Fruit fly (Drosophila melanogaster): ENCODE results near the gene CG17292.
A peak's percentile ranks its signal among the peaks of the same experiment; 100 is the strongest.

CG17292 gene

DNA sequence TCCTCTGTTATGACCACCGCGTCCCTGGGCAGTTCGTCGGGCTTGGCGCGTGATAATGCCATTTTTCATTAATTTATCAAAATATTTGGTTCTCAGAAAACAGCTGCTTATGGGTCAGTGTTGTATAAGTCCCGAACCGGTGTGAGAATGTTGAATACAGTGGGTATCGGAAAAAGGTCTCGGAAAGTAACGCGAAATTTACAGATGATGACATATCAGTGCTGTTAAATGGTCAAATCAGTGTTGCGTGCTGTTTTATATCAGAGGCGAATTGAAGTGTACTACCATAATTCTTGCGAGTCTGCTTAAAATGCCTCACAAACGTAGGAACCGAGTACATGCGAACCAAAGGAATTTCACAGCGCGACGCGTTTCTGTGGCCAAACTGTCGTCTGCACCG lies 12.4 kb downstream of the CG17292 start, which contains the start of the genes CG13392 and Rcd4 (continued):
- TF ChIP-seq crol (GFP tag; IDR thresholded peaks at IDR 0.05) (no peak), Ptx1 (GFP tag; IDR thresholded peaks at IDR 0.05) (peak; percentile 62), vvl (GFP tag; IDR thresholded peaks at IDR 0.05) (peak; percentile 87), CG13424 (tag; optimal IDR thresholded peaks at IDR 0.05) (peak; percentile 26), CG12299 (tag; optimal IDR thresholded peaks at IDR 0.05) (peak; percentile 41), CG15696 (tag; optimal IDR thresholded peaks at IDR 0.05) (no peak), Abd-B (GFP tag; optimal IDR thresholded peaks at IDR 0.05) (no peak), tgo (GFP tag; IDR thresholded peaks at IDR 0.05) (0 out of 3 replicates have a peak, but pooled peaks have one; percentile 20), Sry-β (GFP tag; optimal IDR thresholded peaks at IDR 0.05) (peak; percentile 42), CG7556 (GFP tag; optimal IDR thresholded peaks at IDR 0.05) (peak; percentile 59), CG3838 (GFP tag; optimal IDR thresholded peaks at IDR 0.05) (no peak), Antp (GFP tag; optimal IDR thresholded peaks at IDR 0.05) (peak; percentile 85), sim (GFP tag; IDR thresholded peaks at IDR 0.05) (no peak), CG34376 (GFP tag; optimal IDR thresholded peaks at IDR 0.05) (peak; percentile 66), NFAT (GFP tag; IDR thresholded peaks at IDR 0.05) (peak; percentile 82), CG15073 (GFP tag; optimal IDR thresholded peaks at IDR 0.05) (no peak), bbx (GFP tag; IDR thresholded peaks at IDR 0.05; ENCODE audit: partially characterized antibody) (peak; percentile 79), CG17829 (tag; optimal IDR thresholded peaks at IDR 0.05) (peak; percentile 70), Adf1 (GFP tag; IDR thresholded peaks at IDR 0.05) (no peak; the same call in 1 of the 2 replicates), CG5180 (GFP tag; optimal IDR thresholded peaks at IDR 0.05) (no peak), twi (tag; optimal IDR thresholded peaks at IDR 0.05) (peak; percentile 40), wdn (GFP tag; IDR thresholded peaks at IDR 0.05) (peak; percentile 51; the same call in 1 of the 2 replicates), onecut (GFP tag; IDR thresholded peaks at IDR 0.05) (peak; percentile 49; the same call in 1 of the 2 replicates), Myb (GFP tag; optimal IDR thresholded peaks at IDR 0.05) (peak; percentile 77), sr (GFP tag; IDR thresholded peaks at IDR 0.05) (no peak), CG10321 (GFP tag; IDR thresholded peaks at IDR 0.05) (no peak), CG2202 (tag; optimal IDR thresholded peaks at IDR 0.05) (peak; percentile 18), Fer2 (tag; optimal IDR thresholded peaks at IDR 0.05) (peak; percentile 22), CG1647 (GFP tag; optimal IDR thresholded peaks at IDR 0.05) (peak; percentile 76), CG8765 (GFP tag; IDR thresholded peaks at IDR 0.05) (0 out of 2 replicates have a peak, but pooled peaks have one; percentile 30), fd102C (GFP tag; optimal IDR thresholded peaks at IDR 0.05) (no peak), bigmax (GFP tag; optimal IDR thresholded peaks at IDR 0.05) (peak; percentile 24), CG9797 (GFP tag; optimal IDR thresholded peaks at IDR 0.05) (peak; percentile 33), dati (GFP tag; IDR thresholded peaks at IDR 0.05) (no peak), kni (GFP tag; optimal IDR thresholded peaks at IDR 0.05) (peak; percentile 64), shn (GFP tag; optimal IDR thresholded peaks at IDR 0.05) (peak; percentile 71), CG17568 (GFP tag; optimal IDR thresholded peaks at IDR 0.05) (no peak), prd (optimal IDR thresholded peaks at IDR 0.05) (no peak), prd (GFP tag; IDR thresholded peaks at IDR 0.05) (peak; percentile 53; the same call in 2 of the 3 replicates), sc (optimal IDR thresholded peaks at IDR 0.05) (no peak), sc (GFP tag; optimal IDR thresholded peaks at IDR 0.05) (no peak), pum (GFP tag; optimal IDR thresholded peaks at IDR 0.05) (peak; percentile 61), Scr (GFP tag; IDR thresholded peaks at IDR 0.05; ENCODE audit: partially characterized antibody) (peak; percentile 64), ato (GFP tag; IDR thresholded peaks at IDR 0.05; ENCODE audit: partially characterized antibody) (peak; percentile 61; the same call in 1 of the 2 replicates), CG18011 (GFP tag; optimal IDR thresholded peaks at IDR 0.05) (peak; percentile 54), Oaz (GFP tag; IDR thresholded peaks at IDR 0.05) (no peak), fu2 (GFP tag; optimal IDR thresholded peaks at IDR 0.05) (peak; percentile 74), fd3F (GFP tag; optimal IDR thresholded peaks at IDR 0.05) (peak; percentile 16), CG3065 (GFP tag; optimal IDR thresholded peaks at IDR 0.05) (no peak), CG7928 (GFP tag; optimal IDR thresholded peaks at IDR 0.05) (peak; percentile 25), dimm (GFP tag; IDR thresholded peaks at IDR 0.05) (no peak)
